Worm (Caenorhabditis elegans) whole organism, mixed stage, embryonic: ENCODE data around the gene stdh-3.

Experiments used
- M03D4.4 ChIP-seq: sonication (generic microtip); optimal IDR thresholded peaks from 2 replicates; lab custom pipeline; 2017; ENCODE audit warnings: mild to moderate bottlenecking, missing genetic modification characterization, missing compliant biosample characterization
- blmp-1 ChIP-seq: fragments of 150-350 bp; optimal IDR thresholded peaks from 2 replicates; lab custom pipeline; 2014; ENCODE audit warnings: missing biosample characterization, missing genetic modification characterization
- elt-3 ChIP-seq: fragments of 150-350 bp; optimal IDR thresholded peaks from 2 replicates; lab custom pipeline; 2014; ENCODE audit warnings: missing biosample characterization, missing genetic modification characterization
- flh-1 ChIP-seq: fragments of 200-800 bp; sonication (Bioruptor generic); optimal IDR thresholded peaks from 2 replicates; lab custom pipeline; 2018; ENCODE audit warnings: mild to moderate bottlenecking, missing genetic modification characterization, moderate library complexity, missing compliant biosample characterization
- ham-2 ChIP-seq: fragments of 200-800 bp; sonication (Bioruptor generic); optimal IDR thresholded peaks from 2 replicates; lab custom pipeline; 2018; ENCODE audit warnings: mild to moderate bottlenecking, missing genetic modification characterization, missing compliant biosample characterization
- hlh-1 ChIP-seq: fragments of 150-350 bp; optimal IDR thresholded peaks from 2 replicates; lab custom pipeline; 2014; ENCODE audit warnings: missing biosample characterization, missing genetic modification reagents, missing genetic modification characterization
- lin-13 ChIP-seq: fragments of 150-350 bp; optimal IDR thresholded peaks from 2 replicates; lab custom pipeline; 2014; ENCODE audit warnings: missing biosample characterization, missing genetic modification characterization
- nhr-237 ChIP-seq: fragments of 150-350 bp; optimal IDR thresholded peaks from 2 replicates; lab custom pipeline; 2014; ENCODE audit warnings: missing biosample characterization, missing genetic modification characterization
- nhr-76 ChIP-seq: sonication (generic microtip); optimal IDR thresholded peaks from 2 replicates; lab custom pipeline; 2017; ENCODE audit warnings: missing biosample characterization, missing genetic modification characterization
- snpc-4 ChIP-seq: fragments of 150-350 bp; optimal IDR thresholded peaks from 2 replicates; lab custom pipeline; 2014; ENCODE audit warnings: missing biosample characterization, missing genetic modification characterization
- unc-39 ChIP-seq: fragments of 150-350 bp; optimal IDR thresholded peaks from 2 replicates; lab custom pipeline; 2014; ENCODE audit warnings: missing biosample characterization, missing genetic modification characterization
- unc-62 ChIP-seq: fragments of 150-350 bp; optimal IDR thresholded peaks from 2 replicates; lab custom pipeline; 2014; ENCODE audit warnings: missing biosample characterization, missing genetic modification reagents, missing genetic modification characterization

DNA sequence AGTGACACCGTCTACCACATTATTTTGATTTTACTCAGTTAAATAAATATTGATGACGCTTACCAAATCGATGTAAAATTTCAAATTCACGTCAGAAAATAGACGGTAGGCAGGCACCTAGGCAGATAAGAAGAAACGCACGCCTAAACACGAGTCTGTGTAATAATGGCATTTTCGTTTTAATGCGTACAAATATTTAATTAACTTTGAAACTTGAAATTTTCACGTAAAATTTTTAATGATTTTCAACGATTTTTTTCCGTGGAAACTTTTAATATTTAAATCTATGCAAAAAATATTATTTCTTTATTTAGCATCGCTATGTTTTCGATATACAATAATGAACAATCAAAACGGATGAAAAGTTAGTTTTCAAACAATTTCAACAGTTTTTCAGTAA lies 26.8 kb downstream of the stdh-3 start, which contains the start of gene C06B3.16:
- TF ChIP-seq ham-2 (no peak), lin-13 (tag; lab: Kevin White, UChicago) (no peak), hlh-1 (tag; lab: Kevin White, UChicago) (no peak), unc-62 (GFP tag; lab: Kevin White, UChicago) (no peak), snpc-4 (tag; lab: Kevin White, UChicago) (no peak), elt-3 (no peak), nhr-76 (tag; lab: Kevin White, UChicago) (no peak), flh-1 (GFP tag; lab: Kevin White, UChicago) (no peak), blmp-1 (no peak), unc-39 (tag; lab: Kevin White, UChicago) (no peak), nhr-237 (tag; lab: Kevin White, UChicago) (no peak), M03D4.4 (no peak)
